Fruit fly (Drosophila melanogaster): ENCODE measurements around the gene mtd.

Gene mtd

dm6 chr3R:5368170-5368781, 18.0 kb upstream of the mtd start, which contains the start of gene Cerk (continued):
- TF ChIP-seq Rx (GFP tag; IDR thresholded peaks at IDR 0.05) (no peak), Myb (GFP tag; optimal IDR thresholded peaks at IDR 0.05) (peak; percentile 95), lbe (GFP tag; optimal IDR thresholded peaks at IDR 0.05) (no peak), CG13894 (tag; optimal IDR thresholded peaks at IDR 0.05) (peak; percentile 48), ash1 (GFP tag; optimal IDR thresholded peaks at IDR 0.05) (no peak), en (GFP tag; optimal IDR thresholded peaks at IDR 0.05) (no peak), PHDP (tag; optimal IDR thresholded peaks at IDR 0.05) (peak; percentile 36), gce (GFP tag; IDR thresholded peaks at IDR 0.05) (no peak), esg (GFP tag; conservative IDR thresholded peaks at IDR 0.05) (no peak), CG7987 (GFP tag; optimal IDR thresholded peaks at IDR 0.05) (peak; percentile 55), CG9797 (GFP tag; optimal IDR thresholded peaks at IDR 0.05) (peak; percentile 91), lov (optimal IDR thresholded peaks at IDR 0.05) (no peak), lov (GFP tag; IDR thresholded peaks at IDR 0.05) (0 out of 3 replicates have a peak, but pooled peaks have one; percentile 36), Vsx1 (GFP tag; optimal IDR thresholded peaks at IDR 0.05) (no peak), NK7.1 (GFP tag; optimal IDR thresholded peaks at IDR 0.05) (no peak), fd3F (GFP tag; optimal IDR thresholded peaks at IDR 0.05) (no peak), fru (optimal IDR thresholded peaks at IDR 0.05) (no peak), phol (tag; optimal IDR thresholded peaks at IDR 0.05) (peak; percentile 46), CG17359 (tag; optimal IDR thresholded peaks at IDR 0.05) (no peak), Scr (GFP tag; IDR thresholded peaks at IDR 0.05; ENCODE audit: partially characterized antibody) (peak; percentile 55), CG6765 (GFP tag; optimal IDR thresholded peaks at IDR 0.05) (no peak), CG3065 (GFP tag; optimal IDR thresholded peaks at IDR 0.05) (no peak), grn (GFP tag; optimal IDR thresholded peaks at IDR 0.05) (no peak), sens (GFP tag) (peak; percentile 88), CG14050 (GFP tag; IDR thresholded peaks at IDR 0.05) (no peak), ken (GFP tag; IDR thresholded peaks at IDR 0.05) (peak; percentile 13; the same call in 1 of the 3 replicates), ftz-f1 (GFP tag; optimal IDR thresholded peaks at IDR 0.05) (no peak), CG42726 (GFP tag; IDR thresholded peaks at IDR 0.05; ENCODE audit: partially characterized antibody) (peak; percentile 11; the same call in 1 of the 2 replicates), CG32532 (GFP tag; IDR thresholded peaks at IDR 0.05) (peak; percentile 64), CG12942 (GFP tag; optimal IDR thresholded peaks at IDR 0.05) (peak; percentile 17), CG6175 (GFP tag; IDR thresholded peaks at IDR 0.05) (no peak), CG4617 (GFP tag; optimal IDR thresholded peaks at IDR 0.05; ENCODE audit: borderline replicate concordance) (peak; percentile 45), stc (GFP tag; IDR thresholded peaks at IDR 0.05) (no peak), CG7357 (GFP tag; IDR thresholded peaks at IDR 0.05) (0 out of 3 replicates have a peak, but pooled peaks have one; percentile 22), Drgx (GFP tag; IDR thresholded peaks at IDR 0.05) (no peak; the same call in 1 of the 2 replicates), CG8944 (GFP tag; optimal IDR thresholded peaks at IDR 0.05) (peak; percentile 21), ase (GFP tag; IDR thresholded peaks at IDR 0.05) (no peak), CG18011 (GFP tag; optimal IDR thresholded peaks at IDR 0.05) (no peak), chn (GFP tag; optimal IDR thresholded peaks at IDR 0.05) (peak; percentile 69), wor (GFP tag; IDR thresholded peaks at IDR 0.05) (no peak), zf30C (GFP tag; optimal IDR thresholded peaks at IDR 0.05) (no peak), da (GFP tag; optimal IDR thresholded peaks at IDR 0.05) (peak; percentile 3), Lhr (GFP tag; optimal IDR thresholded peaks at IDR 0.05) (peak; percentile 77), dmrt99B (tag; optimal IDR thresholded peaks at IDR 0.05) (no peak), Awh (GFP tag; IDR thresholded peaks at IDR 0.05) (no peak), CG10565 (GFP tag; optimal IDR thresholded peaks at IDR 0.05) (no peak), CG6654 (GFP tag; optimal IDR thresholded peaks at IDR 0.05) (peak; percentile 41), bsh (GFP tag; optimal IDR thresholded peaks at IDR 0.05) (peak in 1 of 2 experiments; percentile 10), Dbx (GFP tag; IDR thresholded peaks at IDR 0.05) (peak; percentile 73), CG17829 (tag; optimal IDR thresholded peaks at IDR 0.05) (peak; percentile 1), dpn (GFP tag; optimal IDR thresholded peaks at IDR 0.05) (peak; percentile 47 to 67)

Data from whole organism, embryonic.